Worm (Caenorhabditis elegans): ENCODE data around the gene sas-6.

The sas-6 gene

DNA sequence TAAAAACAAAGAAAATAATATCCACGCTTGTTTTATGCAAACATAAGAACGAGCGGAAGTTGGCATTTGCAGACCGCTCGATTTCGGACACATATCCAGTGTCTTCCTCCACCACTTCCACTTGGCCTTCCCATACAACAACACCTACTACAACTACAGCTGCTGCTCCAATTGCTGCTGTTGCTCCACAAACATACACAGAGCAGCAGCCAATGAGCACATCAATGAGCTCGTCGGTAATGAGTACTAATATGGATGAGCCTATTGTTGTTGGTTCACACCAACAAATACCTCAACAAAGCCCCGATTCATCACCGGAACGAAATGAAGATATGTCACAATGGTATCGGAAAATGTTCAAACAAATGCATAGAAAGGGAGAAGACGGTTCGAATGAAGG is 32.9 kb downstream of the sas-6 start:
- TF ChIP-seq nhr-21 (tag; optimal IDR thresholded peaks at IDR 0.05) (no peak), unc-55 (GFP tag; optimal IDR thresholded peaks at IDR 0.05) (no peak), sma-3 (GFP tag; optimal IDR thresholded peaks at IDR 0.05) (no peak), mbf-1 (tag; optimal IDR thresholded peaks at IDR 0.05) (no peak), snpc-4 (tag; optimal IDR thresholded peaks at IDR 0.05) (no peak), ztf-4 (tag; optimal IDR thresholded peaks at IDR 0.05) (no peak), elt-1 (tag; optimal IDR thresholded peaks at IDR 0.05) (no peak), R02D3.7 (tag; optimal IDR thresholded peaks at IDR 0.05) (no peak), lin-13 (GFP tag; optimal IDR thresholded peaks at IDR 0.05) (no peak), ama-1 (optimal IDR thresholded peaks at IDR 0.05) (no peak), nhr-10 (tag; optimal IDR thresholded peaks at IDR 0.05) (no peak), egl-27 (tag; optimal IDR thresholded peaks at IDR 0.05) (no peak), lin-39 (tag; optimal IDR thresholded peaks at IDR 0.05) (no peak), blmp-1 (tag; optimal IDR thresholded peaks at IDR 0.05; ENCODE audit: insufficient read depth) (no peak), nhr-6 (tag; optimal IDR thresholded peaks at IDR 0.05) (no peak), mdl-1 (tag; optimal IDR thresholded peaks at IDR 0.05) (no peak), crh-2 (tag; optimal IDR thresholded peaks at IDR 0.05) (no peak)

DNA sequence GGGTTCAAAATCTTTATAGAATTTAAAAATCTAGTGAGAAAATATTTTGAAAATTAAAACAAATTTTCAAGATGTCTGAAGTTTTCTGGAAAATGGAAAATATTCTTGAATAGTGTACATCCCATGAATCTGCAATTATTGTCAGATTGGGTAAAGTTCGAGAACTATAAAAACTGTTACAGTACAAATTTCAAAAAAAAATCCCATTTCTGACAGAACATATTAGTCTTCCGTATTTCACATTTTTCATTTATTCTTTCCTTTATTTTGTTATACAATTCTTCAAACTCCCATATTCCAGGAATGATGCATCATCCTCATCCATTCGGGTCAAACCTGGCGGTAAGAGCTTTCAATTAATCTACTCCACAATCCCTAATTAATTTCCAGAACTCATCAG is 38.5 kb downstream of the sas-6 start, which contains the start of gene sorb-1:
Gene sorb-1 (plus strand): TSS at position 301 of the 400 bp plus-strand sequence.
- no peak for TF ChIP-seq lin-11 (tag; optimal IDR thresholded peaks at IDR 0.05)
- no peak for TF ChIP-seq peb-1 (tag; optimal IDR thresholded peaks at IDR 0.05)
- TF ChIP-seq crh-2 (tag; optimal IDR thresholded peaks at IDR 0.05) = no peak
- no peak for TF ChIP-seq ztf-11 (tag; optimal IDR thresholded peaks at IDR 0.05)
- TF ChIP-seq F13H6.1 (tag; optimal IDR thresholded peaks at IDR 0.05) = no peak
- no peak for TF ChIP-seq alr-1 (tag; optimal IDR thresholded peaks at IDR 0.05)
- no peak for TF ChIP-seq C34F6.9 (tag; optimal IDR thresholded peaks at IDR 0.05)
- TF ChIP-seq R02D3.7 (tag; optimal IDR thresholded peaks at IDR 0.05) = no peak
- no peak for TF ChIP-seq nhr-77 (tag; optimal IDR thresholded peaks at IDR 0.05)

DNA sequence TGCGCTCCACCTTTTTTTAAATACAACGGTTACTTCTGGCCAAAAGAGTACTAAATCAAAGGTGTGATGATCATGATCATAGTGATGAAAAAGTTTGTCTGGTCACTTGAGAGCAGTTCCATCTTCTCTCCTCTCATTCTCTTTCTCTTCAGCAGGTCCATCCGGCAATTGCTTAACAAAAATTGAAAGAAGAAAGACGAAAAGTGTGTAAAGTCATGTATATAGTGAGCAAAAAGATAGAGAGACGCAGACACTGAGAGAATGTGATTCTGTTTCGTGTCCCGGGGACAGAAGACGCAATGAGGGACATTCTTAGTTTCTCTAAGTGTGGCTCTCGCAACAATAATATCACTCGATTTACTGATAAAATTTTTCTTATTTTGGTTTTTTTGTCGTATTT is 39.7 kb downstream of the sas-6 start:
- TF ChIP-seq ztf-11 (tag; optimal IDR thresholded peaks at IDR 0.05) (no peak), F13H6.1 (tag; optimal IDR thresholded peaks at IDR 0.05) (peak; percentile 63), C34F6.9 (tag; optimal IDR thresholded peaks at IDR 0.05) (peak; percentile 13), nhr-129 (tag; optimal IDR thresholded peaks at IDR 0.05) (peak; percentile 87)

DNA sequence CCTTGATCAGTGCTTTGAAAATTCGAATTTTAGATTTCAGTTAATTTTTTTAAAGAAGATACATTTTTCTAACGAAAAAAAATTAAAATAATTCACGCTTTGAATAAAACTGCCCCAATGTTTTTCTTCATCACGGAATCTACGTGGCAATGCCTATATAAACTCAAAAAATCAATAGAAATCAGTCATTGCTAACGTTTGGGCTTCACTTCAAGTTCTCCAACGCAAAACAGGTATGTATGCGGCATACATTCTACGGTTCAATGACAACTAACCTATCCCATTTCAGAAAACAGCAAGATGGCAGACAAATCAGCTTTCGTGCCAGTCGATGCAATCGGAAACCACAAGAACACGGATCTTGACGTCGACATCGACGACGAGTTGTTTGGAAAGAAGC is 43.1 kb downstream of the sas-6 start, which contains the start of gene C47A4.5:
Gene C47A4.5 (plus strand): TSS at position 301 of the 400 bp plus-strand sequence.
- TF ChIP-seq elt-3 (tag; optimal IDR thresholded peaks at IDR 0.05) (no peak), nhr-77 (tag; optimal IDR thresholded peaks at IDR 0.05) (no peak), R02D3.7 (tag; optimal IDR thresholded peaks at IDR 0.05) (no peak), F13H6.1 (tag; optimal IDR thresholded peaks at IDR 0.05) (no peak), zag-1 (tag; optimal IDR thresholded peaks at IDR 0.05) (no peak), ceh-16 (tag; optimal IDR thresholded peaks at IDR 0.05) (no peak), sma-3 (GFP tag; optimal IDR thresholded peaks at IDR 0.05) (no peak), nhr-12 (tag; optimal IDR thresholded peaks at IDR 0.05) (no peak), ztf-1 (GFP tag; conservative IDR thresholded peaks at IDR 0.05) (no peak), nhr-10 (tag; optimal IDR thresholded peaks at IDR 0.05) (no peak), fos-1 (tag; optimal IDR thresholded peaks at IDR 0.05) (no peak), nhr-237 (tag; optimal IDR thresholded peaks at IDR 0.05) (no peak), nhr-11 (tag; optimal IDR thresholded peaks at IDR 0.05) (no peak), ZK546.5 (tag; optimal IDR thresholded peaks at IDR 0.05) (no peak), unc-62 (GFP tag; optimal IDR thresholded peaks at IDR 0.05) (no peak), nhr-6 (tag; optimal IDR thresholded peaks at IDR 0.05) (no peak)

DNA sequence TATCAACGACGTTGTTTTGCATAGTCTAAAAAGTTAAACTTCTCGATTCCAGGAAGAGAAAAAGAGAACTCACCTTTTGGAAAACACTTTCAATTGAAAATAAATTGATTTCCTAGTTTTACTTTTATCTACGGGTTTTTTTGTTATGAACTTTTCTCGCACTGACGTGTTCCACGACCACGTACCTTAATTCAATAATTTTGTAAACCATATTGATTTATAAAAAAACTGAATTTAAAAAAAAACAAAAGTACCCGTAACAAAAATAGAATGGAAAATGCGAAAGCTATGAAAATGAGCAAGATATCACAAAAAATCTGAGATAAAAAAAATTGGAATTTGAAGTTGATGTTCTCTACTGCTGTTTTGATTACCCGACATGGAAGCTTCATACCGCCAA is 46.3 kb downstream of the sas-6 start, which contains the start of gene C47A4.3:
Gene C47A4.3 (minus strand): TSS at position 101 of the 400 bp plus-strand sequence.
- TF ChIP-seq snpc-4 (tag; optimal IDR thresholded peaks at IDR 0.05) = no peak
- TF ChIP-seq ztf-11 (tag; optimal IDR thresholded peaks at IDR 0.05) = no peak
- no peak for TF ChIP-seq sem-4 (tag; optimal IDR thresholded peaks at IDR 0.05)
- no peak for TF ChIP-seq elt-3 (tag; optimal IDR thresholded peaks at IDR 0.05)

All from whole organism, L2 larva.